Worm (Caenorhabditis elegans) whole organism, late embryonic: Measurements from ENCODE around the gene col-103.

ENCODE experiments used
- C38D4.7 ChIP-seq: fragments of 200-800 bp; sonication (Bioruptor generic); optimal IDR thresholded peaks from 2 replicates; lab custom pipeline; 2018; ENCODE audit warnings: mild to moderate bottlenecking, missing genetic modification characterization, moderate library complexity, missing compliant biosample characterization
- F13H6.1 ChIP-seq: sonication (generic microtip); optimal IDR thresholded peaks from 2 replicates; lab custom pipeline; 2016; ENCODE audit warnings: missing genetic modification characterization, missing compliant biosample characterization
- K02D7.2 ChIP-seq: sonication (generic microtip); optimal IDR thresholded peaks from 2 replicates; lab custom pipeline; 2017; ENCODE audit warnings: mild to moderate bottlenecking, missing genetic modification characterization, missing compliant biosample characterization
- T23F11.4 ChIP-seq: fragments of 200-800 bp; sonication (Bioruptor generic); optimal IDR thresholded peaks from 2 replicates; lab custom pipeline; 2018; ENCODE audit warnings: mild to moderate bottlenecking, missing genetic modification characterization, missing compliant biosample characterization
- ahr-1 ChIP-seq: sonication (generic microtip); optimal IDR thresholded peaks from 2 replicates; lab custom pipeline; 2016; ENCODE audit warnings: missing genetic modification characterization, missing compliant biosample characterization
- ama-1 ChIP-seq: fragments of 150-350 bp; optimal IDR thresholded peaks from 2 replicates; lab custom pipeline; 2014
- ceh-14 ChIP-seq: sonication (generic microtip); optimal IDR thresholded peaks from 2 replicates; lab custom pipeline; 2016; ENCODE audit warnings: missing genotype, missing genetic modification characterization, missing compliant biosample characterization
- ceh-18 ChIP-seq: sonication (generic microtip); optimal IDR thresholded peaks from 2 replicates; lab custom pipeline; 2016; ENCODE audit warnings: missing genetic modification characterization, missing compliant biosample characterization
- ceh-19 ChIP-seq: fragments of 200-800 bp; sonication (Bioruptor generic); optimal IDR thresholded peaks from 2 replicates; lab custom pipeline; 2018; ENCODE audit warnings: mild to moderate bottlenecking, missing genetic modification characterization, missing compliant biosample characterization
- ceh-2 ChIP-seq: sonication (generic microtip); optimal IDR thresholded peaks from 2 replicates; lab custom pipeline; 2016; ENCODE audit warnings: missing genotype, missing genetic modification characterization, missing compliant biosample characterization
- ceh-22 ChIP-seq: sonication (generic microtip); optimal IDR thresholded peaks from 2 replicates; lab custom pipeline; 2017; ENCODE audit warnings: missing biosample characterization, missing genetic modification characterization
- ceh-24 ChIP-seq: sonication (generic microtip); optimal IDR thresholded peaks from 2 replicates; lab custom pipeline; 2016; ENCODE audit warnings: mild to moderate bottlenecking, missing genetic modification characterization, missing compliant biosample characterization
- ceh-31 ChIP-seq: sonication (generic microtip); optimal IDR thresholded peaks from 2 replicates; lab custom pipeline; 2016; ENCODE audit warnings: missing genetic modification characterization, missing compliant biosample characterization
- ceh-45 ChIP-seq: fragments of 200-800 bp; sonication (Bioruptor generic); IDR thresholded peaks from 2 replicates; pipeline ENCODE4 v1.3.6; 2022; ENCODE audit warnings: missing genetic modification reagents, missing genetic modification characterization, missing compliant biosample characterization
- ceh-48 ChIP-seq: sonication (generic microtip); optimal IDR thresholded peaks from 2 replicates; lab custom pipeline; 2016; ENCODE audit warnings: missing genetic modification characterization, inconsistent platforms, missing compliant biosample characterization
- ceh-9 ChIP-seq: sonication (generic microtip); optimal IDR thresholded peaks from 2 replicates; lab custom pipeline; 2016; ENCODE audit warnings: mild to moderate bottlenecking, missing genetic modification characterization, inconsistent platforms, missing compliant biosample characterization
- che-1 ChIP-seq: sonication (generic microtip); optimal IDR thresholded peaks from 2 replicates; lab custom pipeline; 2016; ENCODE audit warnings: mild to moderate bottlenecking, missing genetic modification characterization, missing compliant biosample characterization
- dmd-4 ChIP-seq: sonication (generic microtip); optimal IDR thresholded peaks from 2 replicates; lab custom pipeline; 2016; ENCODE audit warnings: borderline replicate concordance, missing genetic modification characterization, missing compliant biosample characterization
- dve-1 ChIP-seq: sonication (generic microtip); optimal IDR thresholded peaks from 2 replicates; lab custom pipeline; 2017; ENCODE audit warnings: antibody characterized with exemption, mild to moderate bottlenecking, missing genetic modification characterization, missing compliant biosample characterization
- elt-2 ChIP-seq: sonication (generic microtip); optimal IDR thresholded peaks from 2 replicates; lab custom pipeline; 2016; ENCODE audit warnings: missing genetic modification reagents, missing genetic modification characterization, missing compliant biosample characterization
- elt-4 ChIP-seq: sonication (generic microtip); optimal IDR thresholded peaks from 2 replicates; lab custom pipeline; 2016; ENCODE audit warnings: missing genetic modification characterization, missing compliant biosample characterization
- ets-4 ChIP-seq: sonication (generic microtip); optimal IDR thresholded peaks from 2 replicates; lab custom pipeline; 2016; ENCODE audit warnings: missing genetic modification characterization, missing compliant biosample characterization
- eyg-1 ChIP-seq: sonication (generic microtip); optimal IDR thresholded peaks from 2 replicates; lab custom pipeline; 2016; ENCODE audit warnings: missing genotype, missing genetic modification characterization, missing compliant biosample characterization
- fax-1 ChIP-seq: sonication (generic microtip); optimal IDR thresholded peaks from 2 replicates; lab custom pipeline; 2016; ENCODE audit warnings: missing genotype, missing genetic modification characterization, missing compliant biosample characterization
- fkh-6 ChIP-seq: sonication (generic microtip); optimal IDR thresholded peaks from 2 replicates; lab custom pipeline; 2016; ENCODE audit warnings: missing genetic modification characterization, missing compliant biosample characterization
- gmeb-2 ChIP-seq: sonication (generic microtip); optimal IDR thresholded peaks from 2 replicates; lab custom pipeline; 2016; ENCODE audit warnings: missing genetic modification characterization, inconsistent platforms, missing compliant biosample characterization
- hlh-13 ChIP-seq: fragments of 200-800 bp; sonication (Bioruptor generic); optimal IDR thresholded peaks from 2 replicates; lab custom pipeline; 2018; ENCODE audit warnings: mild to moderate bottlenecking, missing genetic modification characterization, missing compliant biosample characterization
- hlh-15 ChIP-seq: sonication (generic microtip); optimal IDR thresholded peaks from 2 replicates; lab custom pipeline; 2016; ENCODE audit warnings: missing genetic modification characterization, missing compliant biosample characterization
- hlh-30 ChIP-seq: sonication (generic microtip); optimal IDR thresholded peaks from 2 replicates; lab custom pipeline; 2017; ENCODE audit warnings: antibody characterized with exemption, missing genetic modification characterization, missing compliant biosample characterization; ENCODE audit not compliant: insufficient read depth
- hlh-6 ChIP-seq: sonication (generic microtip); optimal IDR thresholded peaks from 2 replicates; lab custom pipeline; 2016; ENCODE audit warnings: missing genotype, missing genetic modification characterization, missing compliant biosample characterization
- hlh-8 ChIP-seq: sonication (generic microtip); optimal IDR thresholded peaks from 2 replicates; lab custom pipeline; 2016; ENCODE audit warnings: missing genotype, missing genetic modification characterization, missing compliant biosample characterization
- lim-6 ChIP-seq: sonication (generic microtip); optimal IDR thresholded peaks from 2 replicates; lab custom pipeline; 2016; ENCODE audit warnings: missing genetic modification characterization, missing compliant biosample characterization
- lin-11 ChIP-seq: fragments of 200-800 bp; sonication (Bioruptor generic); optimal IDR thresholded peaks from 2 replicates; lab custom pipeline; 2018; ENCODE audit warnings: mild to moderate bottlenecking, missing genetic modification characterization, missing compliant biosample characterization
- madf-2 ChIP-seq: sonication (generic microtip); optimal IDR thresholded peaks from 2 replicates; lab custom pipeline; 2017; ENCODE audit warnings: missing genetic modification characterization, missing compliant biosample characterization
- mec-3 ChIP-seq: sonication (generic microtip); optimal IDR thresholded peaks from 2 replicates; lab custom pipeline; 2016; ENCODE audit warnings: borderline replicate concordance, missing genetic modification characterization, missing compliant biosample characterization
- nfya-1 ChIP-seq: sonication (generic microtip); optimal IDR thresholded peaks from 2 replicates; lab custom pipeline; 2017; ENCODE audit warnings: missing genetic modification characterization, mild to moderate bottlenecking, missing compliant biosample characterization, antibody characterized with exemption, moderate library complexity
- nhr-11 ChIP-seq: fragments of 150-350 bp; optimal IDR thresholded peaks from 2 replicates; lab custom pipeline; 2014; ENCODE audit warnings: missing biosample characterization, missing genetic modification characterization
- nhr-232 ChIP-seq: sonication (generic microtip); optimal IDR thresholded peaks from 2 replicates; lab custom pipeline; 2016; ENCODE audit warnings: missing genetic modification characterization, missing compliant biosample characterization
- npax-4 ChIP-seq: sonication (generic microtip); optimal IDR thresholded peaks from 2 replicates; lab custom pipeline; 2016; ENCODE audit warnings: missing genetic modification characterization, missing compliant biosample characterization
- odd-2 ChIP-seq: sonication (generic microtip); optimal IDR thresholded peaks from 2 replicates; lab custom pipeline; 2017; ENCODE audit warnings: antibody characterized with exemption, mild to moderate bottlenecking, missing genetic modification characterization, missing compliant biosample characterization
- pax-1 ChIP-seq: fragments of 150-350 bp; optimal IDR thresholded peaks from 2 replicates; lab custom pipeline; 2014; ENCODE audit warnings: missing biosample characterization, missing genetic modification characterization
- pha-2 ChIP-seq: sonication (generic microtip); optimal IDR thresholded peaks from 2 replicates; lab custom pipeline; 2017; ENCODE audit warnings: mild to moderate bottlenecking, missing genetic modification characterization, missing compliant biosample characterization
- pha-4 ChIP-seq: fragments of 150-350 bp; optimal IDR thresholded peaks from 2 replicates; lab custom pipeline; 2018; ENCODE audit warnings: missing biosample characterization, missing genetic modification reagents, missing genetic modification characterization
- pqm-1 ChIP-seq: sonication (generic microtip); optimal IDR thresholded peaks from 2 replicates; lab custom pipeline; 2016; ENCODE audit warnings: missing genetic modification characterization, missing compliant biosample characterization
- rnt-1 ChIP-seq: sonication (generic microtip); optimal IDR thresholded peaks from 2 replicates; lab custom pipeline; 2016; ENCODE audit warnings: missing genetic modification characterization, missing compliant biosample characterization
- sox-2 ChIP-seq: fragments of 200-800 bp; sonication (Bioruptor generic); IDR thresholded peaks from 2 replicates; pipeline ENCODE4 v1.3.6; 2022; ENCODE audit warnings: missing genetic modification reagents, missing genetic modification characterization, missing compliant biosample characterization
- syd-9 ChIP-seq: sonication (generic microtip); optimal IDR thresholded peaks from 2 replicates; lab custom pipeline; 2016; ENCODE audit warnings: mild to moderate bottlenecking, missing genetic modification characterization, moderate library complexity, missing compliant biosample characterization
- tbx-2 ChIP-seq: sonication (generic microtip); optimal IDR thresholded peaks from 2 replicates; lab custom pipeline; 2016; ENCODE audit warnings: missing genetic modification characterization, missing compliant biosample characterization
- tbx-7 ChIP-seq: sonication (generic microtip); optimal IDR thresholded peaks from 2 replicates; lab custom pipeline; 2016; ENCODE audit warnings: missing genotype, missing genetic modification characterization, missing compliant biosample characterization
- unc-3 ChIP-seq, 2 experiments: fragments of 200-800 bp in 1 of 2; sonication (Bioruptor generic) in 1 of 2; sonication (generic microtip) in 1 of 2; conservative IDR thresholded peaks in 1 of 2; optimal IDR thresholded peaks in 1 of 2; 2 replicates each; pipeline versions ENCODE4 v1.3.6 to Lab custom; 2016 to 2022; ENCODE audit warnings: missing compliant biosample characterization in 2 of 2, missing genetic modification characterization in 2 of 2, missing genetic modification reagents in 1 of 2
- unc-55 ChIP-seq: sonication (generic microtip); optimal IDR thresholded peaks from 2 replicates; lab custom pipeline; 2017; ENCODE audit warnings: missing biosample characterization, missing genetic modification reagents, missing genetic modification characterization
- zip-5 ChIP-seq: sonication (generic microtip); optimal IDR thresholded peaks from 2 replicates; lab custom pipeline; 2016; ENCODE audit warnings: missing genetic modification characterization, missing compliant biosample characterization
- ztf-16 ChIP-seq: sonication (generic microtip); optimal IDR thresholded peaks from 2 replicates; lab custom pipeline; 2017; ENCODE audit warnings: missing genetic modification characterization, missing compliant biosample characterization

col-103 gene

DNA sequence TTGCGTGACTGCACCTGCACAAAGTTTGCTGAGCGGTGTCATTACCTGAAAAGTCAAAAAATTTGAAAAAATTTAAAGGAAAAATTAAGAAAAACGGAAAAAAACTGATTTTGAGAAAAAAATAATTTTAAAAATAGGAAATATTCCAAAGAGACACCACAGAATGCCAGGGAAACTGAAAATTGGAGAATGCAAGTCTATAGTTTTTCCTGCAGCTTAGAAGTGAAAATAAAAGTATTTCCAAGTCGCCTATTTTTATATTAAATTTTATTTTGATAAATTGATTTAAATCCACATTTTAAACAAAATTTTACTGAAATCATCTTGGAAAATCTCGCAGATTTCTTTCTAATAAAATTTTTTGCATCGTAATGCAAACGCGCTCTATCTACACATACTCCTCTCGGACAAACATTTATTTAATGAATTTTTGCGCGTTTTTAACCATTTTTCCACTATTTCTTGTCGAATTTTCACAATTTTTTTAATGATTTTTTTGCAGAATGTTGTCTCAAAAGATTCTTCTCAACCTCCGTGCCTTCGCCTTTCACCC, 33.1 kb upstream of the col-103 start, which contains the start of the genes F56B3.11 and ech-5:
Gene F56B3.11, minus strand, starts transcription at position 51 of the 553 bp plus-strand sequence.
Gene ech-5, plus strand, starts transcription at position 503 of the 553 bp plus-strand sequence.
- TF ChIP-seq elt-2 (tag; lab: Kevin White, UChicago) (peak; percentile 91), ceh-14 (tag; lab: Kevin White, UChicago) (peak; percentile 93), ceh-22 (tag; lab: Kevin White, UChicago) (no peak), eyg-1 (tag; lab: Kevin White, UChicago) (no peak), lin-11 (tag; lab: Kevin White, UChicago) (no peak), hlh-8 (tag; lab: Kevin White, UChicago) (peak; percentile 94), T23F11.4 (GFP tag; lab: Kevin White, UChicago) (no peak), mec-3 (tag; lab: Kevin White, UChicago) (peak; percentile 59), dmd-4 (no peak), zip-5 (tag; lab: Kevin White, UChicago) (peak; percentile 96), hlh-6 (tag; lab: Kevin White, UChicago) (no peak), ceh-18 (tag; lab: Kevin White, UChicago) (peak; percentile 13), tbx-2 (tag; lab: Kevin White, UChicago) (peak; percentile 93), hlh-30 (no peak), madf-2 (tag; lab: Kevin White, UChicago) (no peak), dve-1 (no peak), syd-9 (tag; lab: Kevin White, UChicago) (no peak), gmeb-2 (tag; lab: Kevin White, UChicago) (peak; percentile 0), ceh-9 (tag; lab: Kevin White, UChicago) (no peak), pax-1 (no peak), ztf-16 (tag; lab: Kevin White, UChicago) (peak; percentile 60), hlh-13 (no peak), nhr-232 (tag; lab: Kevin White, UChicago) (no peak), pha-2 (peak; percentile 72), odd-2 (tag; lab: Kevin White, UChicago) (no peak), F13H6.1 (tag; lab: Kevin White, UChicago) (peak; percentile 68), ama-1 (lab: Kevin White, UChicago) (no peak), unc-3 (GFP tag; conservative IDR thresholded peaks at IDR 0.05; lab: Robert Waterston, UW) (no peak), unc-3 (tag; optimal IDR thresholded peaks at IDR 0.05; lab: Kevin White, UChicago) (peak; percentile 75), lim-6 (tag; lab: Kevin White, UChicago) (peak; percentile 86), nhr-11 (tag; lab: Kevin White, UChicago) (no peak), pha-4 (tag; lab: Kevin White, UChicago) (no peak), C38D4.7 (peak; percentile 49), ahr-1 (tag; lab: Kevin White, UChicago) (peak; percentile 85), ceh-24 (peak; percentile 23), ceh-2 (tag; lab: Kevin White, UChicago) (peak; percentile 88), hlh-15 (peak; percentile 65), K02D7.2 (tag; lab: Kevin White, UChicago) (no peak), fax-1 (tag; lab: Kevin White, UChicago) (peak; percentile 93), rnt-1 (peak; percentile 83), ets-4 (tag; lab: Kevin White, UChicago) (peak; percentile 86), unc-55 (GFP tag; lab: Kevin White, UChicago) (no peak), nfya-1 (tag; lab: Kevin White, UChicago) (peak; percentile 7), pqm-1 (peak; percentile 76), che-1 (peak; percentile 23), tbx-7 (tag; lab: Kevin White, UChicago) (peak; percentile 78), fkh-6 (tag; lab: Kevin White, UChicago) (peak; percentile 61), ceh-48 (tag; lab: Kevin White, UChicago) (no peak), ceh-19 (GFP tag; lab: Kevin White, UChicago) (peak; percentile 78), elt-4 (tag; lab: Kevin White, UChicago) (no peak), ceh-45 (no peak), npax-4 (tag; lab: Kevin White, UChicago) (peak; percentile 36), ceh-31 (tag; lab: Kevin White, UChicago) (peak; percentile 94), sox-2 (GFP tag; lab: Robert Waterston, UW) (no peak)
